Worm (Caenorhabditis elegans): ENCODE data around the gene srj-22.

- TF ChIP-seq unc-62 (GFP tag; optimal IDR thresholded peaks at IDR 0.05) (no peak), drap-1 (GFP tag; optimal IDR thresholded peaks at IDR 0.05) (peak; percentile 19)
Measured at ce11 chrV:10716865-10717713, 26.5 kb downstream of the srj-22 start.

All from whole organism, mixed stage, embryonic.